Worm (Caenorhabditis elegans): ENCODE data around the gene exos-9.

exos-9 gene

ce11 chrIII:7210486-7210885, 12.6 kb upstream of the exos-9 start:
- TF ChIP-seq mes-2 (tag; optimal IDR thresholded peaks at IDR 0.05; ENCODE audit: poor library complexity, severe bottlenecking) (peak; percentile 35), aha-1 (tag) (peak; percentile 90), unc-62 (GFP tag; optimal IDR thresholded peaks at IDR 0.05 in 1 of 2) (peak in 1 of 2 experiments; percentile 76), unc-62 (tag; optimal IDR thresholded peaks at IDR 0.05) (no peak), zfp-3 (GFP tag; conservative IDR thresholded peaks at IDR 0.05) (no peak), aly-2 (tag; optimal IDR thresholded peaks at IDR 0.05) (no peak)

ce11 chrIII:7209721-7210120, 11.8 kb upstream of the exos-9 start, which contains the start of gene R151.2:
Gene R151.2 (plus strand): TSS chrIII:7209967.
- TF ChIP-seq F49E8.2 (tag; optimal IDR thresholded peaks at IDR 0.05; ENCODE audit: borderline replicate concordance) (peak; percentile 62), mes-2 (tag; optimal IDR thresholded peaks at IDR 0.05; ENCODE audit: poor library complexity, severe bottlenecking) (peak; percentile 14), zag-1 (tag; optimal IDR thresholded peaks at IDR 0.05) (no peak), lin-38 (GFP tag; IDR thresholded peaks at IDR 0.05) (peak; percentile 29), ama-1 (optimal IDR thresholded peaks at IDR 0.05) (peak; percentile 65), mxl-3 (GFP tag; optimal IDR thresholded peaks at IDR 0.05) (no peak), tra-1 (GFP tag; IDR thresholded peaks at IDR 0.05) (no peak), Y48G9A.11 (GFP tag; IDR thresholded peaks at IDR 0.05) (peak; percentile 38; the same call in 1 of the 2 replicates), attf-4 (tag; optimal IDR thresholded peaks at IDR 0.05) (no peak), gei-8 (GFP tag; optimal IDR thresholded peaks at IDR 0.05) (no peak), F44E2.7 (GFP tag; IDR thresholded peaks at IDR 0.05) (0 out of 2 replicates have a peak, but pooled peaks have one; percentile 9)

- TF ChIP-seq zag-1 (tag; optimal IDR thresholded peaks at IDR 0.05) (no peak), lir-3 (tag; optimal IDR thresholded peaks at IDR 0.05) (no peak), fkh-10 (GFP tag; optimal IDR thresholded peaks at IDR 0.05) (peak; percentile 77), mdl-1 (tag; optimal IDR thresholded peaks at IDR 0.05) (peak in 1 of 2 experiments; percentile 26), pha-4 (GFP tag; IDR thresholded peaks at IDR 0.05) (peak; percentile 24; the same call in 1 of the 2 replicates), pha-4 (tag; optimal IDR thresholded peaks at IDR 0.05) (peak; percentile 86), nhr-41 (GFP tag; IDR thresholded peaks at IDR 0.05) (no peak), nhr-237 (tag; optimal IDR thresholded peaks at IDR 0.05) (no peak), hlh-11 (tag; optimal IDR thresholded peaks at IDR 0.05) (peak; percentile 74), ces-1 (GFP tag; optimal IDR thresholded peaks at IDR 0.05) (no peak), hlh-30 (tag; optimal IDR thresholded peaks at IDR 0.05; ENCODE audit: insufficient read depth) (peak; percentile 88), zfp-2 (tag; optimal IDR thresholded peaks at IDR 0.05) (peak; percentile 81), D1046.2 (GFP tag; IDR thresholded peaks at IDR 0.05) (peak; percentile 99), cey-2 (tag; optimal IDR thresholded peaks at IDR 0.05; ENCODE audit: borderline replicate concordance, insufficient read depth) (no peak), nhr-6 (tag; optimal IDR thresholded peaks at IDR 0.05) (peak; percentile 90), mep-1 (tag; optimal IDR thresholded peaks at IDR 0.05) (peak; percentile 91), madf-9 (GFP tag; conservative IDR thresholded peaks at IDR 0.05) (no peak), F26F4.8 (GFP tag; conservative IDR thresholded peaks at IDR 0.05) (no peak), ceh-32 (tag; optimal IDR thresholded peaks at IDR 0.05; ENCODE audit: poor library complexity) (no peak), lin-38 (GFP tag; IDR thresholded peaks at IDR 0.05) (peak; percentile 82), ctbp-1 (GFP tag; IDR thresholded peaks at IDR 0.05) (peak; percentile 46; the same call in 1 of the 2 replicates), daf-8 (GFP tag; IDR thresholded peaks at IDR 0.05) (no peak), daf-16 (GFP tag; optimal IDR thresholded peaks at IDR 0.05) (no peak), daf-16 (tag; optimal IDR thresholded peaks at IDR 0.05) (peak; percentile 85), F49E8.2 (tag; optimal IDR thresholded peaks at IDR 0.05; ENCODE audit: borderline replicate concordance) (no peak), ceh-82 (tag; optimal IDR thresholded peaks at IDR 0.05) (no peak), Y5F2A.4 (GFP tag; optimal IDR thresholded peaks at IDR 0.05) (no peak), mes-2 (tag; optimal IDR thresholded peaks at IDR 0.05; ENCODE audit: poor library complexity, severe bottlenecking) (peak; percentile 91), ZK337.2 (GFP tag; IDR thresholded peaks at IDR 0.05) (no peak), duxl-1 (tag; optimal IDR thresholded peaks at IDR 0.05; ENCODE audit: poor library complexity) (peak; percentile 64), egl-27 (tag; optimal IDR thresholded peaks at IDR 0.05) (peak; percentile 23), ztf-7 (tag; optimal IDR thresholded peaks at IDR 0.05) (peak; percentile 19), lim-7 (GFP tag; IDR thresholded peaks at IDR 0.05) (0 out of 2 replicates have a peak, but pooled peaks have one; percentile 17), Y75B8A.6 (GFP tag; IDR thresholded peaks at IDR 0.05) (no peak), nhr-42 (GFP tag; IDR thresholded peaks at IDR 0.05) (no peak)
Observed at ce11 chrIII:7207903-7208497, 10.1 kb upstream of the exos-9 start, which contains the start of gene rpl-6. Gene rpl-6 (plus strand): TSS chrIII:7208447.

Data from whole organism, L4 larva.